Worm (Caenorhabditis elegans): Measurements from ENCODE around the gene C24A3.4.

Gene C24A3.4

ce11 chrX:9034310-9034709 lies 42.1 kb downstream of the C24A3.4 start, which contains the start of gene nep-22:
TSS of gene nep-22 (plus strand) at chrX:9034554.
- TF ChIP-seq Y105C5A.15 (GFP tag; IDR thresholded peaks at IDR 0.05): no peak
- TF ChIP-seq rbr-2 (tag; optimal IDR thresholded peaks at IDR 0.05): no peak
- no peak for TF ChIP-seq lin-29 (GFP tag; IDR thresholded peaks at IDR 0.05)
- TF ChIP-seq hif-1 (tag; optimal IDR thresholded peaks at IDR 0.05): no peak
- TF ChIP-seq fkh-10 (GFP tag; optimal IDR thresholded peaks at IDR 0.05): no peak
- no peak for TF ChIP-seq ztf-11 (tag; optimal IDR thresholded peaks at IDR 0.05)
- TF ChIP-seq nhr-25 (tag; optimal IDR thresholded peaks at IDR 0.05; ENCODE audit: borderline replicate concordance, insufficient read depth): no peak
- TF ChIP-seq egl-27 (tag; optimal IDR thresholded peaks at IDR 0.05): no peak
- 0 out of 2 replicates have a peak, but pooled peaks have one; percentile 31 for TF ChIP-seq php-3 (GFP tag; IDR thresholded peaks at IDR 0.05)
- peak; percentile 53 for TF ChIP-seq nhr-28 (tag; optimal IDR thresholded peaks at IDR 0.05)
- TF ChIP-seq unc-130 (GFP tag; optimal IDR thresholded peaks at IDR 0.05): no peak
- no peak for TF ChIP-seq daf-8 (GFP tag; IDR thresholded peaks at IDR 0.05)
- no peak for TF ChIP-seq daf-16 (GFP tag; optimal IDR thresholded peaks at IDR 0.05)
- TF ChIP-seq daf-16 (tag; optimal IDR thresholded peaks at IDR 0.05): no peak
- no peak for TF ChIP-seq ces-1 (GFP tag; optimal IDR thresholded peaks at IDR 0.05)
- TF ChIP-seq zfp-2 (tag; optimal IDR thresholded peaks at IDR 0.05): no peak
- TF ChIP-seq Y48G9A.11 (GFP tag; IDR thresholded peaks at IDR 0.05): no peak
- no peak for TF ChIP-seq cey-2 (tag; optimal IDR thresholded peaks at IDR 0.05; ENCODE audit: borderline replicate concordance, insufficient read depth)
- no peak for TF ChIP-seq zag-1 (tag; optimal IDR thresholded peaks at IDR 0.05)
- TF ChIP-seq gei-8 (GFP tag; optimal IDR thresholded peaks at IDR 0.05): no peak
- no peak for TF ChIP-seq nhr-77 (tag; optimal IDR thresholded peaks at IDR 0.05)
- TF ChIP-seq ceh-44 (GFP tag; IDR thresholded peaks at IDR 0.05): no peak
- TF ChIP-seq T20F7.1 (GFP tag; optimal IDR thresholded peaks at IDR 0.05): no peak
- no peak for TF ChIP-seq lim-7 (GFP tag; IDR thresholded peaks at IDR 0.05)
- TF ChIP-seq unc-62 (GFP tag; optimal IDR thresholded peaks at IDR 0.05 in 1 of 2): no peak
- TF ChIP-seq unc-62 (tag; optimal IDR thresholded peaks at IDR 0.05): no peak
- TF ChIP-seq mes-2 (tag; optimal IDR thresholded peaks at IDR 0.05; ENCODE audit: poor library complexity, severe bottlenecking): no peak
- TF ChIP-seq ztf-7 (tag; optimal IDR thresholded peaks at IDR 0.05): no peak
- TF ChIP-seq dmd-6 (GFP tag; IDR thresholded peaks at IDR 0.05): peak; percentile 57
- TF ChIP-seq hlh-11 (tag; optimal IDR thresholded peaks at IDR 0.05): peak; percentile 36
- no peak for TF ChIP-seq mdt-29 (GFP tag; IDR thresholded peaks at IDR 0.05)
- no peak for TF ChIP-seq F10B5.3 (tag; optimal IDR thresholded peaks at IDR 0.05)
- TF ChIP-seq D1046.2 (GFP tag; IDR thresholded peaks at IDR 0.05): no peak
- TF ChIP-seq madf-9 (GFP tag; conservative IDR thresholded peaks at IDR 0.05): no peak
- TF ChIP-seq pqm-1 (tag; optimal IDR thresholded peaks at IDR 0.05): peak; percentile 87
- TF ChIP-seq nhr-237 (tag; optimal IDR thresholded peaks at IDR 0.05): no peak
- no peak for TF ChIP-seq dmd-8 (GFP tag; IDR thresholded peaks at IDR 0.05)

DNA sequence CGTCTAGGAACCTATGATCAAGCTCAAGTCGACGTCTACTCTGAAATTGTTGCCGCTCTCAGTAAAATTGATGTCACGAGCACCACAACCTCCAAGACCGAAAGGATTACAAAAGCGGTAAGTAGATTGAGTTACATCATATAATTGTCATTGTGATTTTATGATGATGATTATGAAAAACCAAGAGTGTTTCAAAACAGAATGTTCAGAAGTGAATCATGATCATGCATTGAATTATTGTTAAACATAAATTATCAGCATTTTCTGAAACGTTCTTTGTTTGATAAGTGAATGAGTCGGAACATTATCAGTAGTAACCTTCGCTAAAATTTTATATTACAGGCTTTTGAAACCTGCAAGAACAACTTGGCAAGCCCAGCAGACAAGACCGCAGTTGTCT lies 42.9 kb downstream of the C24A3.4 start:
- TF ChIP-seq pha-4 (GFP tag; IDR thresholded peaks at IDR 0.05): no peak
- no peak for TF ChIP-seq pha-4 (tag; optimal IDR thresholded peaks at IDR 0.05)
- no peak for TF ChIP-seq hlh-30 (tag; optimal IDR thresholded peaks at IDR 0.05; ENCODE audit: insufficient read depth)
- TF ChIP-seq cey-2 (tag; optimal IDR thresholded peaks at IDR 0.05; ENCODE audit: borderline replicate concordance, insufficient read depth): no peak
- TF ChIP-seq fos-1 (tag; optimal IDR thresholded peaks at IDR 0.05): no peak
- TF ChIP-seq R02D3.7 (tag; optimal IDR thresholded peaks at IDR 0.05): no peak
- no peak for TF ChIP-seq set-16 (GFP tag; IDR thresholded peaks at IDR 0.05)
- TF ChIP-seq dmd-8 (GFP tag; IDR thresholded peaks at IDR 0.05): no peak
- no peak for TF ChIP-seq dmd-9 (GFP tag; IDR thresholded peaks at IDR 0.05)
- TF ChIP-seq T20F7.1 (GFP tag; optimal IDR thresholded peaks at IDR 0.05): no peak
- TF ChIP-seq spr-1 (tag; optimal IDR thresholded peaks at IDR 0.05): no peak
- TF ChIP-seq lin-13 (GFP tag; optimal IDR thresholded peaks at IDR 0.05): no peak
- no peak for TF ChIP-seq lir-3 (tag; optimal IDR thresholded peaks at IDR 0.05)
- no peak for TF ChIP-seq ceh-28 (tag; optimal IDR thresholded peaks at IDR 0.05)
- TF ChIP-seq unc-39 (tag; optimal IDR thresholded peaks at IDR 0.05): no peak
- TF ChIP-seq zfp-2 (tag; optimal IDR thresholded peaks at IDR 0.05): no peak
- TF ChIP-seq ces-1 (GFP tag; optimal IDR thresholded peaks at IDR 0.05): no peak
- no peak for TF ChIP-seq ZK337.2 (GFP tag; IDR thresholded peaks at IDR 0.05)
- TF ChIP-seq lin-29 (GFP tag; IDR thresholded peaks at IDR 0.05): no peak
- TF ChIP-seq hif-1 (tag; optimal IDR thresholded peaks at IDR 0.05): no peak
- TF ChIP-seq zfp-3 (GFP tag; conservative IDR thresholded peaks at IDR 0.05): no peak
- no peak for TF ChIP-seq Y75B8A.6 (GFP tag; IDR thresholded peaks at IDR 0.05)
- no peak for TF ChIP-seq F10B5.3 (tag; optimal IDR thresholded peaks at IDR 0.05)
